Worm (Caenorhabditis elegans) whole organism, mixed stage, embryonic: ENCODE results near the gene Y56A3A.7.

Experiments used
- M03D4.4 ChIP-seq: sonication (generic microtip); optimal IDR thresholded peaks from 2 replicates; lab custom pipeline; 2017; ENCODE audit warnings: mild to moderate bottlenecking, missing genetic modification characterization, missing compliant biosample characterization
- bed-3 ChIP-seq: fragments of 200-800 bp; sonication (Bioruptor generic); optimal IDR thresholded peaks from 3 replicates; lab custom pipeline; 2018; ENCODE audit warnings: mild to moderate bottlenecking, missing genetic modification characterization, moderate library complexity, missing compliant biosample characterization
- blmp-1 ChIP-seq: fragments of 150-350 bp; optimal IDR thresholded peaks from 2 replicates; lab custom pipeline; 2014; ENCODE audit warnings: missing biosample characterization, missing genetic modification characterization
- ceh-39 ChIP-seq: fragments of 150-350 bp; optimal IDR thresholded peaks from 2 replicates; lab custom pipeline; 2014; ENCODE audit warnings: missing biosample characterization, missing genetic modification characterization
- ceh-43 ChIP-seq: fragments of 200-800 bp; sonication (Bioruptor generic); optimal IDR thresholded peaks from 2 replicates; lab custom pipeline; 2018; ENCODE audit warnings: mild to moderate bottlenecking, missing genetic modification characterization, moderate library complexity, missing compliant biosample characterization
- ceh-83 ChIP-seq: fragments of 200-800 bp; sonication (Bioruptor generic); optimal IDR thresholded peaks from 2 replicates; lab custom pipeline; 2018; ENCODE audit warnings: mild to moderate bottlenecking, missing genetic modification characterization, missing compliant biosample characterization
- ces-1 ChIP-seq: fragments of 150-350 bp; optimal IDR thresholded peaks from 2 replicates; lab custom pipeline; 2014; ENCODE audit warnings: missing biosample characterization, missing genetic modification reagents, missing genetic modification characterization
- cnd-1 ChIP-seq: fragments of 200-800 bp; sonication (Bioruptor generic); optimal IDR thresholded peaks from 2 replicates; lab custom pipeline; 2018; ENCODE audit warnings: mild to moderate bottlenecking, missing genetic modification characterization, missing compliant biosample characterization
- drap-1 ChIP-seq: fragments of 200-800 bp; sonication (Bioruptor generic); optimal IDR thresholded peaks from 3 replicates; lab custom pipeline; 2018; ENCODE audit warnings: mild to moderate bottlenecking, missing genetic modification characterization, missing compliant biosample characterization
- elt-1 ChIP-seq: sonication (generic microtip); optimal IDR thresholded peaks from 2 replicates; lab custom pipeline; 2017; ENCODE audit warnings: missing genetic modification characterization, mild to moderate bottlenecking, missing compliant biosample characterization, antibody characterized with exemption, moderate library complexity, borderline replicate concordance; ENCODE audit not compliant: insufficient read depth
- elt-3 ChIP-seq: fragments of 150-350 bp; optimal IDR thresholded peaks from 2 replicates; lab custom pipeline; 2014; ENCODE audit warnings: missing biosample characterization, missing genetic modification characterization
- hlh-1 ChIP-seq: fragments of 150-350 bp; optimal IDR thresholded peaks from 2 replicates; lab custom pipeline; 2014; ENCODE audit warnings: missing biosample characterization, missing genetic modification reagents, missing genetic modification characterization
- lin-13 ChIP-seq: fragments of 150-350 bp; optimal IDR thresholded peaks from 2 replicates; lab custom pipeline; 2014; ENCODE audit warnings: missing biosample characterization, missing genetic modification characterization
- lin-32 ChIP-seq: fragments of 200-800 bp; sonication (Bioruptor generic); optimal IDR thresholded peaks from 2 replicates; lab custom pipeline; 2018; ENCODE audit warnings: mild to moderate bottlenecking, missing genetic modification characterization, missing compliant biosample characterization
- lsy-2 ChIP-seq: fragments of 150-350 bp; optimal IDR thresholded peaks from 2 replicates; lab custom pipeline; 2014; ENCODE audit warnings: missing biosample characterization, missing genetic modification characterization
- mab-5 ChIP-seq: fragments of 150-350 bp; optimal IDR thresholded peaks from 2 replicates; lab custom pipeline; 2014; ENCODE audit warnings: missing biosample characterization, missing genetic modification characterization
- mep-1 ChIP-seq: fragments of 150-350 bp; optimal IDR thresholded peaks from 2 replicates; lab custom pipeline; 2017; ENCODE audit warnings: missing biosample characterization, missing genetic modification reagents, missing genetic modification characterization, inconsistent platforms
- mls-2 ChIP-seq: sonication (generic microtip); optimal IDR thresholded peaks from 2 replicates; lab custom pipeline; 2016; ENCODE audit warnings: mild to moderate bottlenecking, missing genetic modification characterization, moderate library complexity, missing compliant biosample characterization
- nhr-12 ChIP-seq: fragments of 150-350 bp; optimal IDR thresholded peaks from 2 replicates; lab custom pipeline; 2014; ENCODE audit warnings: missing biosample characterization, missing genetic modification characterization
- nhr-2 ChIP-seq: fragments of 150-350 bp; optimal IDR thresholded peaks from 2 replicates; lab custom pipeline; 2014; ENCODE audit warnings: missing biosample characterization, missing genetic modification characterization
- nhr-237 ChIP-seq: fragments of 150-350 bp; optimal IDR thresholded peaks from 2 replicates; lab custom pipeline; 2014; ENCODE audit warnings: missing biosample characterization, missing genetic modification characterization
- nhr-28 ChIP-seq: fragments of 150-350 bp; optimal IDR thresholded peaks from 2 replicates; lab custom pipeline; 2014; ENCODE audit warnings: missing biosample characterization, missing genetic modification characterization
- nhr-76 ChIP-seq: sonication (generic microtip); optimal IDR thresholded peaks from 2 replicates; lab custom pipeline; 2017; ENCODE audit warnings: missing biosample characterization, missing genetic modification characterization
- pha-4 ChIP-seq: fragments of 150-350 bp; optimal IDR thresholded peaks from 2 replicates; lab custom pipeline; 2018; ENCODE audit warnings: missing biosample characterization, missing genetic modification reagents, missing genetic modification characterization
- sem-2 ChIP-seq: fragments of 200-800 bp; sonication (Bioruptor generic); optimal IDR thresholded peaks from 2 replicates; lab custom pipeline; 2018; ENCODE audit warnings: mild to moderate bottlenecking, missing genetic modification characterization, missing compliant biosample characterization
- snpc-4 ChIP-seq: fragments of 150-350 bp; optimal IDR thresholded peaks from 2 replicates; lab custom pipeline; 2014; ENCODE audit warnings: missing biosample characterization, missing genetic modification characterization
- tbx-8 ChIP-seq: fragments of 200-800 bp; sonication (Bioruptor generic); optimal IDR thresholded peaks from 2 replicates; lab custom pipeline; 2018; ENCODE audit warnings: mild to moderate bottlenecking, missing genetic modification characterization, moderate library complexity, missing compliant biosample characterization
- unc-120 ChIP-seq: sonication (generic microtip); optimal IDR thresholded peaks from 2 replicates; lab custom pipeline; 2017; ENCODE audit warnings: missing genetic modification characterization, missing compliant biosample characterization; ENCODE audit not compliant: poor library complexity, severe bottlenecking
- unc-62 ChIP-seq: fragments of 150-350 bp; optimal IDR thresholded peaks from 2 replicates; lab custom pipeline; 2014; ENCODE audit warnings: missing biosample characterization, missing genetic modification reagents, missing genetic modification characterization
- zip-8 ChIP-seq: fragments of 150-350 bp; optimal IDR thresholded peaks from 2 replicates; lab custom pipeline; 2014; ENCODE audit warnings: missing biosample characterization, missing genetic modification characterization
- ztf-11 ChIP-seq: fragments of 150-350 bp; optimal IDR thresholded peaks from 2 replicates; lab custom pipeline; 2014; ENCODE audit warnings: missing biosample characterization, missing genetic modification characterization

The Y56A3A.7 gene

ce11 chrIII:11898169-11898568 lies 48.6 kb downstream of the Y56A3A.7 start, which contains the start of gene tsen-2:
Gene tsen-2 (minus strand): TSS chrIII:11898269.
- TF ChIP-seq mab-5 (tag; lab: Kevin White, UChicago), result no peak
- no peak for TF ChIP-seq mls-2 (tag; lab: Kevin White, UChicago)
- no peak for TF ChIP-seq nhr-76 (tag; lab: Kevin White, UChicago)
- no peak for TF ChIP-seq nhr-12 (tag; lab: Kevin White, UChicago)
- TF ChIP-seq unc-62 (GFP tag; lab: Kevin White, UChicago), result no peak
- no peak for TF ChIP-seq ces-1 (GFP tag; lab: Kevin White, UChicago)
- TF ChIP-seq blmp-1 (tag; lab: Kevin White, UChicago), result no peak
- no peak for TF ChIP-seq pha-4 (tag; lab: Kevin White, UChicago)
- no peak for TF ChIP-seq lsy-2 (tag; lab: Kevin White, UChicago)
- no peak for TF ChIP-seq lin-13 (tag; lab: Kevin White, UChicago)
- TF ChIP-seq drap-1 (GFP tag; lab: Kevin White, UChicago), result no peak
- TF ChIP-seq cnd-1 (tag; lab: Kevin White, UChicago), result no peak

- TF ChIP-seq bed-3, result no peak
- TF ChIP-seq, all 35 proteins: peak for 0
These were observed 50.2 kb downstream of the Y56A3A.7 start for ce11 chrIII:11896652-11897051.

DNA sequence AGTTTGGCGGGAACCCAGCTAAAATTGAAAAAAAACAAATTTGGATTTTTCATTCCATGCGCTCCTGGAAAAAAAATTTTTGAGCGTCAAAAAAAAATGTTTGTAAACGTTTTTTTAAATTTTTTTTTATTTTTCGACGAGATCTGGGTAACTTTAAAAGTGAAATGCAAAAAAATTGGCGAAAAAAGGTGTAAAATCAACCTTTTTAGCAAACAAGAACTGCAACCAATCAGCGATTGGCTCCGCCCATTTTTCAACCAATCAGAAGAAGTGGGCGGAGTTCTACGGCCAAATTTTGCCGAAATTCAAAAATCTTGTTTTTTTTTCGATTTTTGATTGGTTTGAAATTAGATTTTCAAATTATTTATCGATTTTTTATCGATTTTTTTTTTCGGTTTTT lies 51.3 kb downstream of the Y56A3A.7 start:
- TF ChIP-seq ceh-39 (tag; lab: Kevin White, UChicago) (no peak), sem-2 (GFP tag; lab: Kevin White, UChicago) (no peak), cnd-1 (tag; lab: Kevin White, UChicago) (no peak), unc-120 (no peak), lsy-2 (tag; lab: Kevin White, UChicago) (no peak), mep-1 (tag; lab: Kevin White, UChicago) (no peak), ces-1 (GFP tag; lab: Kevin White, UChicago) (no peak), ztf-11 (tag; lab: Kevin White, UChicago) (no peak), tbx-8 (GFP tag; lab: Kevin White, UChicago) (no peak), nhr-2 (no peak), lin-13 (tag; lab: Kevin White, UChicago) (no peak), ceh-43 (no peak), blmp-1 (tag; lab: Kevin White, UChicago) (no peak)

ce11 chrIII:11892939-11893338 lies 53.9 kb downstream of the Y56A3A.7 start, which contains the start of gene Y56A3A.41:
Gene Y56A3A.41 (minus strand): TSS chrIII:11893039.
- TF ChIP-seq mab-5 (tag; lab: Kevin White, UChicago), result no peak
- TF ChIP-seq elt-3 (tag; lab: Kevin White, UChicago), result no peak
- no peak for TF ChIP-seq mep-1 (tag; lab: Kevin White, UChicago)
- no peak for TF ChIP-seq nhr-12 (tag; lab: Kevin White, UChicago)
- no peak for TF ChIP-seq elt-1 (tag; lab: Kevin White, UChicago)
- TF ChIP-seq drap-1 (GFP tag; lab: Kevin White, UChicago), result no peak
- TF ChIP-seq nhr-237, result no peak
- TF ChIP-seq ceh-39 (tag; lab: Kevin White, UChicago), result no peak
- TF ChIP-seq nhr-28 (tag; lab: Kevin White, UChicago), result no peak
- TF ChIP-seq cnd-1 (tag; lab: Kevin White, UChicago), result no peak
- no peak for TF ChIP-seq zip-8 (tag; lab: Kevin White, UChicago)
- TF ChIP-seq hlh-1, result no peak
- TF ChIP-seq lin-13 (tag; lab: Kevin White, UChicago), result no peak
- no peak for TF ChIP-seq ceh-83 (GFP tag; lab: Kevin White, UChicago)

DNA sequence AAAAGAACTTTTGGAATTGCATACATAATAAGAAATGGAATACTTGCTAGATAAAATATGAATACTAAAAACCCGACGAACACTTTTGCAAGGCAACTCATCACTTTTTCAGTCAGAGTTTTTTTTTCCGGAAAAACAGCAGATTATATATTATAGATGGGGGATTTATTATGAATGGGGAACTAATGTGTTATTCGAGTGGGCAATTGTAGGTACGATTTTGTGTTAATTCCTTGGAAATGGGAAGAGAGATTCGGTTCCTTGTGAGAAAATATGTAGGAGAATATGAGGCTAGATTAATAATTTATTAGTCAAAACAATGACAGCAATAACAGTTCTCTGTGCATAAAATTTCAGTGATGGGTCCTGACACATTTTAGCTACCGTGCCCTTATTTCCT lies 55.5 kb downstream of the Y56A3A.7 start, which contains the start of gene faah-5:
Gene faah-5 (minus strand): TSS at position 101 of the 400 bp plus-strand sequence.
- no peak for TF ChIP-seq mls-2 (tag; lab: Kevin White, UChicago)
- no peak for TF ChIP-seq snpc-4 (tag; lab: Kevin White, UChicago)
- no peak for TF ChIP-seq hlh-1
- no peak for TF ChIP-seq elt-3 (tag; lab: Kevin White, UChicago)
- no peak for TF ChIP-seq lin-32 (GFP tag; lab: Kevin White, UChicago)
- TF ChIP-seq zip-8 (tag; lab: Kevin White, UChicago), result no peak
- TF ChIP-seq lsy-2 (tag; lab: Kevin White, UChicago), result no peak
- no peak for TF ChIP-seq M03D4.4 (tag; lab: Kevin White, UChicago)
- no peak for TF ChIP-seq ceh-39 (tag; lab: Kevin White, UChicago)
- TF ChIP-seq, all 35 proteins: peak for 0
